Fruit fly (Drosophila melanogaster) whole organism, embryonic: ENCODE results near the gene RabX4.

Experiments used
- Aef1 ChIP-seq: fragments of 200-800 bp; sonication (Bioruptor generic); IDR thresholded peaks from 3 replicates; pipeline ENCODE4 v1.3.6; 2022; ENCODE audit warnings: missing biosample characterization, missing genetic modification characterization
- Bgb ChIP-seq: fragments of 200-800 bp; sonication (Bioruptor generic); IDR thresholded peaks from 2 replicates; pipeline ENCODE4 v1.3.6; 2022; ENCODE audit warnings: missing biosample characterization, missing genetic modification characterization; ENCODE audit not compliant: partially characterized antibody
- CG10267 ChIP-seq: fragments of 200-800 bp; sonication (Bioruptor generic); optimal IDR thresholded peaks from 2 replicates; lab custom pipeline; 2018; ENCODE audit warnings: missing biosample characterization, mild to moderate bottlenecking, missing genetic modification characterization, moderate library complexity
- CG10366 ChIP-seq: fragments of 200-800 bp; sonication (Bioruptor generic); IDR thresholded peaks from 2 replicates; pipeline ENCODE4 v1.3.6; 2022; ENCODE audit warnings: missing biosample characterization, missing genetic modification characterization
- CG10654 ChIP-seq: fragments of 200-800 bp; sonication (Bioruptor generic); optimal IDR thresholded peaks from 2 replicates; lab custom pipeline; 2016; ENCODE audit warnings: missing biosample characterization, missing genetic modification characterization
- CG12155 ChIP-seq: fragments of 200-800 bp; sonication (Bioruptor generic); optimal IDR thresholded peaks from 3 replicates; lab custom pipeline; 2016; ENCODE audit warnings: missing biosample characterization, missing genetic modification characterization
- CG12219 ChIP-seq: fragments of 200-800 bp; sonication (Bioruptor generic); optimal IDR thresholded peaks from 3 replicates; lab custom pipeline; 2018; ENCODE audit warnings: missing biosample characterization, mild to moderate bottlenecking, missing genetic modification characterization
- CG12769 ChIP-seq: fragments of 200-800 bp; sonication (Bioruptor generic); optimal IDR thresholded peaks from 2 replicates; lab custom pipeline; 2019; ENCODE audit warnings: missing biosample characterization, mild to moderate bottlenecking, missing genetic modification characterization, moderate library complexity
- CG14710 ChIP-seq: fragments of 200-800 bp; sonication (Bioruptor generic); optimal IDR thresholded peaks from 3 replicates; lab custom pipeline; 2019; ENCODE audit warnings: missing biosample characterization, mild to moderate bottlenecking, missing genetic modification characterization, moderate library complexity
- CG15514 ChIP-seq: fragments of 200-800 bp; sonication (Bioruptor generic); optimal IDR thresholded peaks from 3 replicates; lab custom pipeline; 2017; ENCODE audit warnings: missing biosample characterization, missing genetic modification characterization, mild to moderate bottlenecking, moderate library complexity, missing genetic modification reagents
- CG15696 ChIP-seq: fragments of 200-800 bp; sonication (Bioruptor generic); optimal IDR thresholded peaks from 2 replicates; lab custom pipeline; 2019; ENCODE audit warnings: missing biosample characterization, mild to moderate bottlenecking, missing genetic modification characterization, moderate library complexity
- CG16815 ChIP-seq: fragments of 200-800 bp; sonication (Bioruptor generic); optimal IDR thresholded peaks from 3 replicates; lab custom pipeline; 2017; ENCODE audit warnings: missing biosample characterization, mild to moderate bottlenecking, missing genetic modification characterization
- CG17829 ChIP-seq: fragments of 200-800 bp; optimal IDR thresholded peaks from 2 replicates; lab custom pipeline; 2019; ENCODE audit warnings: missing biosample characterization, mild to moderate bottlenecking, missing genetic modification characterization, moderate library complexity
- CG17912 ChIP-seq: fragments of 200-800 bp; sonication (Bioruptor generic); optimal IDR thresholded peaks from 2 replicates; lab custom pipeline; 2018; ENCODE audit warnings: missing biosample characterization, mild to moderate bottlenecking, missing genetic modification characterization
- CG2120 ChIP-seq: fragments of 200-800 bp; sonication (Bioruptor generic); optimal IDR thresholded peaks from 3 replicates; lab custom pipeline; 2016; ENCODE audit warnings: missing biosample characterization, missing genetic modification characterization
- CG2712 ChIP-seq: fragments of 200-800 bp; optimal IDR thresholded peaks from 3 replicates; lab custom pipeline; 2019; ENCODE audit warnings: missing biosample characterization, mild to moderate bottlenecking, missing genetic modification characterization, moderate library complexity
- CG3726 ChIP-seq: fragments of 200-800 bp; sonication (Bioruptor generic); IDR thresholded peaks from 3 replicates; pipeline ENCODE4, ENCODE4 v1.3.6; 2022; ENCODE audit warnings: missing biosample characterization, missing genetic modification characterization
- CG42726 ChIP-seq: fragments of 200-800 bp; sonication (Bioruptor generic); IDR thresholded peaks from 2 replicates; pipeline ENCODE4 v1.3.6; 2022; ENCODE audit warnings: missing biosample characterization, missing genetic modification characterization; ENCODE audit not compliant: partially characterized antibody
- CG5953 ChIP-seq: fragments of 200-800 bp; sonication (Bioruptor generic); IDR thresholded peaks from 2 replicates; pipeline ENCODE4 v1.3.6; 2022; ENCODE audit warnings: missing biosample characterization, missing genetic modification characterization
- CG6683 ChIP-seq: fragments of 200-800 bp; sonication (Bioruptor generic); optimal IDR thresholded peaks from 2 replicates; lab custom pipeline; 2017; ENCODE audit warnings: missing biosample characterization, mild to moderate bottlenecking, missing genetic modification characterization, missing genetic modification reagents
- CG8478 ChIP-seq: fragments of >200 bp; optimal IDR thresholded peaks from 2 replicates; lab custom pipeline; 2018
- CG9215 ChIP-seq: fragments of 200-800 bp; sonication (Bioruptor generic); IDR thresholded peaks from 2 replicates; pipeline ENCODE4 v1.3.6; 2022; ENCODE audit warnings: missing biosample characterization, missing genetic modification characterization
- CG9609 ChIP-seq: fragments of 200-800 bp; sonication (Bioruptor generic); optimal IDR thresholded peaks from 3 replicates; lab custom pipeline; 2016; ENCODE audit warnings: missing biosample characterization, missing genetic modification characterization
- Camta ChIP-seq: fragments of 200-800 bp; sonication (Bioruptor generic); optimal IDR thresholded peaks from 2 replicates; lab custom pipeline; 2016; ENCODE audit warnings: missing biosample characterization, missing genetic modification characterization
- CkIIα-i1 ChIP-seq: fragments of 200-800 bp; sonication (Bioruptor generic); IDR thresholded peaks from 2 replicates; pipeline ENCODE4 v1.3.6; 2022; ENCODE audit warnings: missing biosample characterization, missing genetic modification characterization
- Doc2 ChIP-seq: fragments of 200-800 bp; sonication (Bioruptor generic); IDR thresholded peaks from 2 replicates; pipeline ENCODE4 v1.3.6; 2022; ENCODE audit warnings: missing biosample characterization, missing genetic modification characterization
- H2.0 ChIP-seq: fragments of 200-800 bp; sonication (Bioruptor generic); IDR thresholded peaks from 2 replicates; pipeline ENCODE4 v1.3.6; 2022; ENCODE audit warnings: missing biosample characterization, missing genetic modification characterization
- HLH4C ChIP-seq: fragments of 200-800 bp; sonication (Bioruptor generic); IDR thresholded peaks from 3 replicates; pipeline ENCODE4 v1.3.6; 2022; ENCODE audit warnings: missing biosample characterization, missing genetic modification characterization; ENCODE audit not compliant: partially characterized antibody
- Hmr ChIP-seq: fragments of 200-800 bp; sonication (Bioruptor generic); optimal IDR thresholded peaks from 3 replicates; lab custom pipeline; 2017; ENCODE audit warnings: mild to moderate bottlenecking, missing biosample characterization, missing genetic modification reagents, missing genetic modification characterization
- MTF-1 ChIP-seq: fragments of 200-800 bp; sonication (Bioruptor generic); optimal IDR thresholded peaks from 2 replicates; lab custom pipeline; 2018; ENCODE audit warnings: missing biosample characterization, mild to moderate bottlenecking, missing genetic modification characterization, borderline replicate concordance
- Mrtf ChIP-seq: fragments of 200-800 bp; sonication (Bioruptor generic); IDR thresholded peaks from 3 replicates; pipeline ENCODE4 v1.3.6; 2022; ENCODE audit warnings: missing biosample characterization, missing genetic modification characterization
- Usf ChIP-seq: fragments of 200-800 bp; sonication (Bioruptor generic); optimal IDR thresholded peaks from 2 replicates; lab custom pipeline; 2017; ENCODE audit warnings: missing genotype, missing biosample characterization, missing genetic modification characterization
- Vsx1 ChIP-seq: fragments of 200-800 bp; sonication (Bioruptor generic); optimal IDR thresholded peaks from 2 replicates; lab custom pipeline; 2017; ENCODE audit warnings: missing biosample characterization, mild to moderate bottlenecking, missing genetic modification characterization, missing genetic modification reagents
- ac ChIP-seq: fragments of 200-800 bp; sonication (Bioruptor generic); optimal IDR thresholded peaks from 3 replicates; lab custom pipeline; 2017; ENCODE audit warnings: missing biosample characterization, mild to moderate bottlenecking, missing genetic modification characterization
- amos ChIP-seq: fragments of 200-800 bp; sonication (Bioruptor generic); IDR thresholded peaks from 2 replicates; pipeline ENCODE4 v1.3.6; 2022; ENCODE audit warnings: missing biosample characterization, missing genetic modification characterization; ENCODE audit not compliant: partially characterized antibody
- ara ChIP-seq: fragments of 200-800 bp; sonication (Bioruptor generic); IDR thresholded peaks from 2 replicates; pipeline ENCODE4 v1.3.6; 2022; ENCODE audit warnings: missing biosample characterization, missing genetic modification characterization
- crc ChIP-seq: fragments of 200-800 bp; sonication (Bioruptor generic); optimal IDR thresholded peaks from 2 replicates; lab custom pipeline; 2016; ENCODE audit warnings: missing biosample characterization, missing genetic modification characterization
- dysf ChIP-seq: fragments of 200-800 bp; sonication (Bioruptor generic); IDR thresholded peaks from 3 replicates; pipeline ENCODE4 v1.3.6; 2022; ENCODE audit warnings: missing biosample characterization, missing genetic modification characterization
- ftz-f1 ChIP-seq: fragments of 200-800 bp; sonication (Bioruptor generic); optimal IDR thresholded peaks from 2 replicates; lab custom pipeline; 2016; ENCODE audit warnings: missing biosample characterization, missing genetic modification characterization
- hb ChIP-seq: fragments of 200-800 bp; sonication (Bioruptor generic); IDR thresholded peaks from 3 replicates; pipeline ENCODE4 v1.3.6; 2022; ENCODE audit warnings: missing biosample characterization, missing genetic modification characterization; ENCODE audit not compliant: partially characterized antibody
- ind ChIP-seq: fragments of 200-800 bp; sonication (Bioruptor generic); optimal IDR thresholded peaks from 3 replicates; lab custom pipeline; 2016; ENCODE audit warnings: missing biosample characterization, missing genetic modification characterization
- mld ChIP-seq: fragments of 200-800 bp; sonication (Bioruptor generic); IDR thresholded peaks from 3 replicates; pipeline ENCODE4 v1.3.6; 2022; ENCODE audit warnings: missing biosample characterization, missing genetic modification characterization; ENCODE audit not compliant: partially characterized antibody
- phol ChIP-seq: fragments of 200-800 bp; sonication (Bioruptor generic); optimal IDR thresholded peaks from 3 replicates; lab custom pipeline; 2018; ENCODE audit warnings: missing biosample characterization, mild to moderate bottlenecking, missing genetic modification characterization, moderate library complexity
- psq ChIP-seq: fragments of 200-800 bp; sonication (Bioruptor generic); optimal IDR thresholded peaks from 2 replicates; lab custom pipeline; 2017; ENCODE audit warnings: missing biosample characterization, missing genetic modification characterization
- sna ChIP-seq: fragments of 200-800 bp; sonication (Bioruptor generic); IDR thresholded peaks from 2 replicates; pipeline ENCODE4 v1.3.6; 2022; ENCODE audit warnings: missing biosample characterization, missing genetic modification characterization; ENCODE audit not compliant: partially characterized antibody
- stwl ChIP-seq: fragments of 200-800 bp; sonication (Bioruptor generic); optimal IDR thresholded peaks from 3 replicates; lab custom pipeline; 2018; ENCODE audit warnings: missing biosample characterization, mild to moderate bottlenecking, missing genetic modification characterization, moderate library complexity
- twi ChIP-seq: fragments of 200-800 bp; optimal IDR thresholded peaks from 2 replicates; lab custom pipeline; 2019; ENCODE audit warnings: missing biosample characterization, mild to moderate bottlenecking, missing genetic modification characterization, moderate library complexity
- tx ChIP-seq: fragments of 200-800 bp; sonication (Bioruptor generic); optimal IDR thresholded peaks from 2 replicates; lab custom pipeline; 2016; ENCODE audit warnings: missing biosample characterization, missing genetic modification characterization
- vvl ChIP-seq: fragments of 200-800 bp; sonication (Bioruptor generic); IDR thresholded peaks from 2 replicates; pipeline ENCODE4 v1.3.6; 2022; ENCODE audit warnings: missing biosample characterization, missing genetic modification characterization
- z ChIP-seq: fragments of 200-800 bp; sonication (Bioruptor generic); IDR thresholded peaks from 3 replicates; pipeline ENCODE4 v1.3.6; 2022; ENCODE audit warnings: missing biosample characterization, missing genetic modification characterization

The RabX4 gene

dm6 chr3R:24850420-24850819, 22.2 kb upstream of the RabX4 start, which contains the start of gene CG7006 (continued):
- TF ChIP-seq twi (tag; lab: Kevin White, UChicago) (no peak), stwl (peak; percentile 95), Mrtf (GFP tag; lab: Robert Waterston, UW) (no peak), CG9215 (GFP tag; lab: Robert Waterston, UW) (peak; percentile 64; the same call in 1 of the 2 replicates), sna (peak; percentile 58; the same call in 1 of the 2 replicates), ara (GFP tag; lab: Robert Waterston, UW) (peak; percentile 39; the same call in 1 of the 2 replicates), hb (GFP tag; lab: Robert Waterston, UW) (peak; percentile 43; the same call in 1 of the 3 replicates), CG5953 (GFP tag; lab: Robert Waterston, UW) (no peak), CG42726 (GFP tag; lab: Robert Waterston, UW) (peak; percentile 61), CG17912 (no peak), CG9609 (GFP tag; lab: Kevin White, UChicago) (peak; percentile 78), CG12219 (GFP tag; lab: Kevin White, UChicago) (no peak), CkIIα-i1 (GFP tag; lab: Robert Waterston, UW) (no peak), Aef1 (GFP tag; lab: Robert Waterston, UW) (peak; percentile 36; the same call in 1 of the 3 replicates), z (GFP tag; lab: Robert Waterston, UW) (no peak), Usf (GFP tag; lab: Kevin White, UChicago) (peak; percentile 55), CG8478 (lab: Kevin White, UChicago) (no peak), ac (GFP tag; lab: Kevin White, UChicago) (no peak), Vsx1 (no peak), CG15696 (no peak), Camta (GFP tag; lab: Kevin White, UChicago) (peak; percentile 61), CG10267 (tag; lab: Kevin White, UChicago) (peak; percentile 100), amos (GFP tag; lab: Robert Waterston, UW) (peak; percentile 85), HLH4C (GFP tag; lab: Robert Waterston, UW) (peak; percentile 73), H2.0 (peak; percentile 69), CG2712 (no peak), CG12155 (GFP tag; lab: Kevin White, UChicago) (peak; percentile 85), Bgb (peak; percentile 89), Doc2 (GFP tag; lab: Robert Waterston, UW) (no peak), crc (GFP tag; lab: Kevin White, UChicago) (peak; percentile 5), CG16815 (GFP tag; lab: Kevin White, UChicago) (peak; percentile 62), psq (GFP tag; lab: Kevin White, UChicago) (peak; percentile 8), dysf (peak; percentile 51; the same call in 1 of the 3 replicates), MTF-1 (no peak), CG10654 (GFP tag; lab: Kevin White, UChicago) (peak; percentile 76), Hmr (GFP tag; lab: Kevin White, UChicago) (peak; percentile 73), CG6683 (no peak), mld (GFP tag; lab: Robert Waterston, UW) (peak; percentile 50; the same call in 1 of the 3 replicates), phol (peak; percentile 69), CG2120 (GFP tag; lab: Kevin White, UChicago) (peak; percentile 94), CG15514 (GFP tag; lab: Kevin White, UChicago) (peak; percentile 62), CG12769 (tag; lab: Kevin White, UChicago) (peak; percentile 87), tx (GFP tag; lab: Kevin White, UChicago) (peak; percentile 75), ind (peak; percentile 78), CG14710 (tag; lab: Kevin White, UChicago) (peak; percentile 61), vvl (GFP tag; lab: Robert Waterston, UW) (peak; percentile 88), CG3726 (GFP tag; lab: Robert Waterston, UW) (no peak), CG17829 (tag; lab: Kevin White, UChicago) (peak; percentile 62), CG10366 (GFP tag; lab: Robert Waterston, UW) (peak; percentile 53), ftz-f1 (no peak)
